Worm (Caenorhabditis elegans) whole organism, L4/young adult: Measurements from ENCODE around the gene ZK652.8.

Source experiments
- dao-5 ChIP-seq: sonication (generic microtip); optimal IDR thresholded peaks from 2 replicates; lab custom pipeline; 2016; ENCODE audit warnings: missing genotype, missing genetic modification characterization, moderate library complexity, missing compliant biosample characterization
- him-1 ChIP-seq: sonication (generic microtip); optimal IDR thresholded peaks from 2 replicates; lab custom pipeline; 2016; ENCODE audit warnings: missing genotype, missing genetic modification reagents, missing genetic modification characterization, missing compliant biosample characterization

DNA sequence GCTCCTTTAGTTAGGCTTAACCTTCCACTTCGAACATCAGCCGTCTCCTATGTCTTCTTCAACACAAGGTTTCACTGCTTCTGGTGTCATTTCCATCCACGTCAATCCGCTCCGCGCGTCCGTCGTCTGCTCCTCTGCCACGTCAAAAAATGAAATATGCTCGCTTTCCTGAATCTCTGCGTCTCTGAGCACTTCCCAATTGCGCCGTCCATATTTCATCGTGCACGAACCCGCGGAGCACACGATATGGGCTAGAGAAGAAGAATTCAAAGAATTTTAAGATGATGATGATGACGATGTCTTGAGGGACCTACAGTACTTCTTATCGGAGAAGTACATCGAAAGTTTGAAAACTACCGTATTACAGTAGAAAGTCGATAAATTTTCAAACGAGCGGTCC is 50.5 kb downstream of the ZK652.8 start:
- TF ChIP-seq him-1 (tag; lab: Kevin White, UChicago) (no peak), dao-5 (tag; lab: Kevin White, UChicago) (no peak)
